Worm (Caenorhabditis elegans) whole organism, L1 larva: ENCODE results near the gene T10B5.8.

Experiments used
- C16A3.4 ChIP-seq: fragments of 150-350 bp; optimal IDR thresholded peaks from 2 replicates; lab custom pipeline; 2014; ENCODE audit warnings: missing biosample characterization, missing genetic modification characterization
- F16B12.6 ChIP-seq: fragments of 150-350 bp; optimal IDR thresholded peaks from 2 replicates; lab custom pipeline; 2014; ENCODE audit warnings: missing biosample characterization, missing genetic modification characterization
- ama-1 ChIP-seq: fragments of 150-350 bp; optimal IDR thresholded peaks from 2 replicates; lab custom pipeline; 2014
- blmp-1 ChIP-seq: fragments of 150-350 bp; optimal IDR thresholded peaks from 2 replicates; lab custom pipeline; 2014; ENCODE audit warnings: missing biosample characterization, missing genetic modification characterization
- ceh-8 ChIP-seq: fragments of 200-800 bp; sonication (Bioruptor generic); optimal IDR thresholded peaks from 2 replicates; lab custom pipeline; 2018; ENCODE audit warnings: mild to moderate bottlenecking, missing genetic modification characterization, moderate library complexity, missing compliant biosample characterization
- ceh-88 ChIP-seq: fragments of 200-800 bp; sonication (Bioruptor generic); IDR thresholded peaks from 2 replicates; pipeline ENCODE4 v1.3.6; 2022; ENCODE audit warnings: missing genetic modification characterization, missing compliant biosample characterization
- ceh-90 ChIP-seq: sonication (generic microtip); optimal IDR thresholded peaks from 2 replicates; lab custom pipeline; 2016; ENCODE audit warnings: missing genetic modification characterization, missing compliant biosample characterization
- dpl-1 ChIP-seq, 3 experiments: fragments of 150-350 bp in 2 of 3; sonication (generic microtip) in 1 of 3; optimal IDR thresholded peaks; 2 replicates each; lab custom pipeline; 2014 to 2017; ENCODE audit warnings: missing biosample characterization in 3 of 3, missing genetic modification characterization in 3 of 3, missing genetic modification reagents in 3 of 3
- dsc-1 ChIP-seq: sonication (generic microtip); optimal IDR thresholded peaks from 2 replicates; lab custom pipeline; 2016; ENCODE audit warnings: mild to moderate bottlenecking, missing genetic modification characterization, missing compliant biosample characterization
- efl-1 ChIP-seq, 4 experiments: fragments of 150-350 bp; optimal IDR thresholded peaks in 3 of 4; peaks in 1 of 4; 1 replicate in 1 of 4; 2 replicates in 3 of 4; lab custom pipeline; 2014; ENCODE audit warnings: missing biosample characterization in 2 of 4, missing genetic modification characterization in 2 of 4, missing genetic modification reagents in 2 of 4
- elt-2 ChIP-seq: sonication (generic microtip); optimal IDR thresholded peaks from 2 replicates; lab custom pipeline; 2016; ENCODE audit warnings: missing genetic modification characterization, mild to moderate bottlenecking, inconsistent platforms, missing compliant biosample characterization, missing genetic modification reagents
- fkh-10 ChIP-seq: sonication (generic microtip); optimal IDR thresholded peaks from 2 replicates; lab custom pipeline; 2017; ENCODE audit warnings: missing biosample characterization, missing genetic modification reagents, missing genetic modification characterization
- fkh-8 ChIP-seq: sonication (generic microtip); optimal IDR thresholded peaks from 2 replicates; lab custom pipeline; 2016; ENCODE audit warnings: mild to moderate bottlenecking, missing genetic modification characterization, missing compliant biosample characterization
- hlh-17 ChIP-seq: fragments of 200-800 bp; sonication (Bioruptor generic); optimal IDR thresholded peaks from 2 replicates; lab custom pipeline; 2018; ENCODE audit warnings: missing genetic modification characterization, mild to moderate bottlenecking, missing compliant biosample characterization, moderate library complexity, borderline replicate concordance
- jun-1 ChIP-seq: fragments of 150-350 bp; optimal IDR thresholded peaks from 2 replicates; lab custom pipeline; 2014; ENCODE audit warnings: missing biosample characterization, missing genetic modification reagents, missing genetic modification characterization
- lin-13 ChIP-seq: fragments of 150-350 bp; optimal IDR thresholded peaks from 2 replicates; lab custom pipeline; 2014; ENCODE audit warnings: missing biosample characterization, missing genetic modification reagents, missing genetic modification characterization
- lin-35 ChIP-seq, 2 experiments: fragments of 150-350 bp; optimal IDR thresholded peaks; 2 replicates each; lab custom pipeline; 2014; ENCODE audit warnings: missing biosample characterization in 2 of 2, missing genetic modification characterization in 2 of 2, missing genetic modification reagents in 2 of 2
- mdl-1 ChIP-seq, 2 experiments: fragments of 150-350 bp; optimal IDR thresholded peaks; 2 replicates each; lab custom pipeline; 2014 to 2017; ENCODE audit warnings: missing biosample characterization in 2 of 2, missing genetic modification characterization in 2 of 2, inconsistent platforms in 1 of 2
- mef-2 ChIP-seq: fragments of 150-350 bp; optimal IDR thresholded peaks from 2 replicates; lab custom pipeline; 2014; ENCODE audit warnings: missing biosample characterization, missing genetic modification characterization
- nhr-20 ChIP-seq: sonication (generic microtip); optimal IDR thresholded peaks from 2 replicates; lab custom pipeline; 2016; ENCODE audit warnings: mild to moderate bottlenecking, missing genetic modification characterization, missing compliant biosample characterization
- nhr-28 ChIP-seq: fragments of 150-350 bp; optimal IDR thresholded peaks from 2 replicates; lab custom pipeline; 2014; ENCODE audit warnings: missing biosample characterization, missing genetic modification characterization
- nhr-71 ChIP-seq: sonication (generic microtip); optimal IDR thresholded peaks from 2 replicates; lab custom pipeline; 2016; ENCODE audit warnings: mild to moderate bottlenecking, missing genetic modification characterization, moderate library complexity, missing compliant biosample characterization
- nhr-84 ChIP-seq: sonication (generic microtip); optimal IDR thresholded peaks from 2 replicates; lab custom pipeline; 2017; ENCODE audit warnings: missing biosample characterization, missing genetic modification characterization
- nhr-85 ChIP-seq: sonication (generic microtip); peaks from one replicate; lab custom pipeline; 2016; ENCODE audit warnings: missing genetic modification characterization, inconsistent platforms, missing compliant biosample characterization
- pax-3 ChIP-seq: fragments of 200-800 bp; sonication (Bioruptor generic); optimal IDR thresholded peaks from 2 replicates; lab custom pipeline; 2018; ENCODE audit warnings: mild to moderate bottlenecking, missing genetic modification characterization, moderate library complexity, missing compliant biosample characterization
- sup-37 ChIP-seq: fragments of 200-800 bp; sonication (Bioruptor generic); optimal IDR thresholded peaks from 2 replicates; lab custom pipeline; 2018; ENCODE audit warnings: mild to moderate bottlenecking, missing genetic modification characterization, missing compliant biosample characterization
- tbx-2 ChIP-seq: sonication (generic microtip); optimal IDR thresholded peaks from 2 replicates; lab custom pipeline; 2016; ENCODE audit warnings: missing genetic modification characterization, missing compliant biosample characterization
- tlp-1 ChIP-seq: fragments of 150-350 bp; optimal IDR thresholded peaks from 2 replicates; lab custom pipeline; 2014; ENCODE audit warnings: missing biosample characterization, missing genetic modification characterization
- ztf-11 ChIP-seq, 2 experiments: sonication (generic microtip); optimal IDR thresholded peaks; 2 replicates each; lab custom pipeline; 2016 to 2017; ENCODE audit warnings: missing genetic modification characterization in 2 of 2, missing biosample characterization in 1 of 2, missing compliant biosample characterization in 1 of 2

The T10B5.8 gene

DNA sequence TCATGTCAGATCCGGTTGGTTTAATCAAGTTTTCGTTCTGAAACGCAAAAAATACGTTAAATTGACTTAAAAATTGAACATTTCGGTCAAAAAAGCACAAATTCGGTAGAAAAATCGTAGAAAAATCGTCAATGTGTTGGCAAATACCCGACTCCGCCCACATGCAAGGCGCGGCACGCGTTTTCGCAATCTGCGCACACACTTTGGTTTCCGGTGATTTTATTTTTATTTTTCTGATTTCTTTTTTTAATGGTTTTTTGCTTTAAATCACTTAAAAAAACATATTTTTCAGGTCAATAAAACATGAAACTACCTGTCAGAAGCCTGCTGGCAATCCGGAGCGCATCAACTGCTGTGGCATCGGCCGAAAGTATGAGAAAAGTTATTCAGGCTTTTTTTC is 20.6 kb upstream of the T10B5.8 start, which contains the start of the genes gly-7 and mrpl-39 (continued):
- TF ChIP-seq hlh-17 (GFP tag; lab: Kevin White, UChicago), result no peak
- TF ChIP-seq dsc-1 (tag; lab: Kevin White, UChicago), result peak; percentile 21
- no peak for TF ChIP-seq tlp-1

DNA sequence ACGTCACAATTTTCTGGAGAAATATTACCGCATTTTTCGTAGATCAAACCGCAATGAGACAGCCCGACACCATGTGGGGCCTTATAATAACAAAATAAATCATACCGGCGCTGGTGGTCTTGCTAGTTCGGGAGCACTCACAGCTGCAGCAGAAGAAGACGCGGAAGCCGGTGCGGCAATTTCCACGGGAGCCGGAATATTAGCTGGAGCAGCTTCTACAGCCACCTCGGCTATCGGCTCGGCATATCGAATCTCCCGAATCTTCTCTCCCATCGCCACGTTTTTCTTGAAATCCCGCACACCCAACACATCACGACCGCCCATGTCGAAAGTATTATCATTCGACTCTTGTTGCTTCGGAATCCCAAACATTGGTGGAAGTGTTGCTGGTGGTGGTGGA is 17.3 kb upstream of the T10B5.8 start:
- no peak for TF ChIP-seq nhr-28 (tag; lab: Kevin White, UChicago)
- no peak for TF ChIP-seq sup-37 (GFP tag; lab: Kevin White, UChicago)
- no peak for TF ChIP-seq mef-2 (tag; lab: Kevin White, UChicago)
- no peak for TF ChIP-seq ama-1
- no peak for TF ChIP-seq elt-2 (tag; lab: Kevin White, UChicago)

DNA sequence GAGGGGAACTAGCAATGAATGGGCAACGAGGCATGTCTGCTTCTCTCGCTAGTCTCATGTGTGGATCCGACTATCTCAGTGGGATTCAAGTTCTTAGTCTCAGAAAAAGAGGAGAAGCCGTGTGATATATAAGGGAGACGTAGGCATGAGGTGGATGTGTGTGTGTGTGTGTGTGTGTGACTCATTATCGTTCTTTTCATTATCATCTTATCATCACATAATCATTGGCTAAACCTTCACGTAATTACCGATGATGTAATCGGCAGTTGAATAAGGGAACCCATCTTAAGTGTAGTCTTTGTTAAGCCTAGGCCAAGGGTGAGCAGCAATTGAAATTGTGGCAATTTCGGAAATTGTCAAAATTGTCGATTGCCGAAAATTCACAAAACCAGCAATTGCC is 11.9 kb upstream of the T10B5.8 start, which contains the start of gene Y32G9B.1:
Gene Y32G9B.1, minus strand, starts transcription at position 101 of the 400 bp plus-strand sequence.
- TF ChIP-seq C16A3.4 (tag; lab: Kevin White, UChicago) (no peak), nhr-71 (tag; lab: Kevin White, UChicago) (no peak), hlh-17 (GFP tag; lab: Kevin White, UChicago) (no peak), nhr-85 (tag; lab: Kevin White, UChicago) (peak; percentile 30), dpl-1 (GFP tag; optimal IDR thresholded peaks at IDR 0.05; lab: Kevin White, UChicago) (no peak), dsc-1 (tag; lab: Kevin White, UChicago) (peak; percentile 14), nhr-84 (no peak), lin-13 (GFP tag; lab: Kevin White, UChicago) (no peak)

DNA sequence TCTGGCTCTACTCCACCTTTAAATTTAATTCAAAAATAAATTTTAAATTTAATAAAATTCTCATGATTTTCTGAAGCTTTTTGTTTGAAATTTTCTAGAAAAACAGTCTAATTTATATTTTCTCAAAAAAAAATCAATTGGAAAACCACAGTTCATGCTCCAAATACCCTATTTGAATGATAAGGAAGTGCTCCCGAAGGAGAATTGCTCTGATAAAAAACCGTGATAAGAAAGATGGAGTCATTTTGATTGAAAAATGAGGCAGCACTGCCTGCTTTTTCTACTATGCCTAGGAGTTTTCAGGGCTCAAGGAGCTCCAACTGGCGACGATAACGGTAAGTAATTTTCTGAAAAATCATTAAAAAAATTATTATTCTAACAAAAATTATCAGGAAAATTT is 4.1 kb downstream of the T10B5.8 start, which contains the start of gene T10B5.7:
Gene T10B5.7, plus strand, starts transcription at position 225 of the 400 bp plus-strand sequence.
- TF ChIP-seq mdl-1 (tag; optimal IDR thresholded peaks at IDR 0.05; lab: Kevin White, UChicago), result no peak
- peak; percentile 42 for TF ChIP-seq elt-2 (tag; lab: Kevin White, UChicago)
- TF ChIP-seq lin-35 (GFP tag; optimal IDR thresholded peaks at IDR 0.05; lab: Kevin White, UChicago), result no peak
- TF ChIP-seq nhr-20, result no peak
- no peak for TF ChIP-seq fkh-10
- TF ChIP-seq pax-3 (tag; lab: Kevin White, UChicago), result no peak
- TF ChIP-seq, all 84 proteins: peak for 1

DNA sequence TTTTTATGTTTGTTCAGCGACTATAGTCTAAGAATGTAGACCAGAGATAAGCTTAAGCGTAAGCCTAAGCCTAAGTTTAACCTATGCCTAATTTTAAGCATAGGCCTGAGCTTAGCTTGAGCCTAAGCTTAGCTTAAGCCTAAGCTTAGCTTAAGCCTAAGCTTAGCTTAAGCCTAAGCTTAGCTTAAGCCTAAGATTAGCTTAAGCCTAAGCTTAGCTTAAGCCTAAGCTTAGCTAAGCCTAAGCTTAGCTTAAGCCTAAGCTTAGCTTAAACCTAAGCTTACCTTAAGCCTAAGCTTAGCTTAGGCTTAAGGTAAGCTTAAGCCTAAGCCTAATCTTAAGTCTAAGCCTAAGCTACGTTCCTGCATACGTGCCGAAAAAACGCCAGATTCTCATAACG is 6.7 kb downstream of the T10B5.8 start:
- no peak for TF ChIP-seq fkh-8 (tag; lab: Kevin White, UChicago)
- no peak for TF ChIP-seq ceh-90
- no peak for TF ChIP-seq tbx-2 (tag; lab: Kevin White, UChicago)
- no peak for TF ChIP-seq ztf-11 (tag; optimal IDR thresholded peaks at IDR 0.05; lab: Kevin White, UChicago)
- no peak for TF ChIP-seq efl-1 (optimal IDR thresholded peaks at IDR 0.05; lab: Kevin White, UChicago)
- TF ChIP-seq efl-1 (GFP tag; optimal IDR thresholded peaks at IDR 0.05 in 1 of 2; lab: Kevin White, UChicago), result no peak

DNA sequence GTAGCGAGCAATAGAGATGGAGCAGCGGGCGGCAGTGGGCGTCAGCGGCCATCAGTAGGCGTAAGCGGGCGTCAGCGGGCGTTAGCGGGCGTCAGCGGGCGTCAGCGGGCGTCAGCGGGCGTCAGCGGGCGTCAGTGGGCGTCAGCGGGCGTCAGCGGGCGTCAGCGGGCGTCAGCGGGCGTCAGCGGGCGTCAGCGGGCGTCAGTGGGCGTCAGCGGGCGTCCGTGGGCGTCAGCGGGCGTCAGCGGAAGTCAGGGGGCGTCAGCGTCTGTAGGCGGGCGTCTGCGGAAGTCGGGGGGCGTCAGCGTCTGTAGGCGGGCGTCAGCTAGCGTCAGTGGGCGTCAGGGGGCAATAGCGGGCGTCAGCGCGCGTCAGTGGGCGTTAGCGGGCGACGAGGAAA is 8.1 kb downstream of the T10B5.8 start:
- TF ChIP-seq ceh-8 (GFP tag; lab: Kevin White, UChicago), result peak; percentile 57

DNA sequence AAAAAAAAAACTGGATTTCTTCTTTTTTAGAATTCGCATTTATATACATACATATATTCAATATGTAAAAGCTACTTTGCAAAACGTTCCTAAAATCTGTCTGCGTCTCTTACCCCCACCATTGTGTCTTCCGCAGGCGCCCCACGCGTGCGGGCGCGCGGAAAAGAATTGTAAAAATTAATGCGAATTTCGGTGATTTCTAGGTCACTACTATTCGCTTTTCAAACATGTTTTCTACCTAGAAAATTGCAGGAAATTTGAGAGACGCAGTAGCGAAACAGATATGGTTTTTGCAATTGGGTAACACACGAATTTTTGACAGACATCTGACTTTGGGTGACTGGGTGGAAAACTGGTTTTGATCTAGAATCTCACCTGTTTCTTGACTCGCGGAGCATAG is 13.2 kb downstream of the T10B5.8 start:
- no peak for TF ChIP-seq ceh-88
- TF ChIP-seq hlh-17 (GFP tag; lab: Kevin White, UChicago), result no peak
- TF ChIP-seq blmp-1 (tag; lab: Kevin White, UChicago), result peak; percentile 88
- TF ChIP-seq F16B12.6 (tag; lab: Kevin White, UChicago), result no peak
- TF ChIP-seq nhr-28 (tag; lab: Kevin White, UChicago), result no peak
- TF ChIP-seq efl-1 (optimal IDR thresholded peaks at IDR 0.05; lab: Kevin White, UChicago), result no peak
- TF ChIP-seq efl-1 (GFP tag; optimal IDR thresholded peaks at IDR 0.05 in 1 of 2; lab: Kevin White, UChicago), result no peak
- no peak for TF ChIP-seq jun-1 (tag; lab: Kevin White, UChicago)
- TF ChIP-seq lin-35 (GFP tag; optimal IDR thresholded peaks at IDR 0.05; lab: Kevin White, UChicago), result peak in 1 of 2 experiments; percentile 7
- no peak for TF ChIP-seq mef-2 (tag; lab: Kevin White, UChicago)
- no peak for TF ChIP-seq dsc-1 (tag; lab: Kevin White, UChicago)
